Fruit fly (Drosophila melanogaster): Measurements from ENCODE around the gene feo.

DNA sequence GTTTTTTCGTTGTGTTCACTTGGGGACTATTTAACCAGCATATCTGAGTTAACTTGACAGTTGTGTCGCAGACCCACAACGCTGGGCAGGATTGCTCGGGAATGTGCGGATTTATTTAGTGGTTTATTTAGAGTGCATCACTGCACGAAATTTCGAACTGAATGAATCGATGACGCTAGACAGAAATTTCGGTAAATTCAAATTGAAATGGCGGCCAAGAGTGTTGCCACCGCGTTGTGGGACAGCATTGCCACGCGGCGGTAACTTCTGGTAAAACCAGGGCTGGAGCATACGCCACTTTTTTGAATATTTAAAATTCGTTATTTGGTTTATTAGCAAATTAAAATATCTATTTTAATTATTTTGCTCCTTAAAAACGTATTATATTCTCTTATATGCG is at the start of gene feo:
- TF ChIP-seq OdsH (GFP tag; optimal IDR thresholded peaks at IDR 0.05) (no peak), Ets96B (tag; optimal IDR thresholded peaks at IDR 0.05) (no peak), spab (GFP tag; optimal IDR thresholded peaks at IDR 0.05) (no peak), vri (GFP tag; optimal IDR thresholded peaks at IDR 0.05) (no peak), CG34406 (GFP tag; optimal IDR thresholded peaks at IDR 0.05) (no peak), CG32006 (GFP tag; optimal IDR thresholded peaks at IDR 0.05) (no peak)

Measured in whole organism, prepupa.